Fruit fly (Drosophila melanogaster) whole organism, embryonic: Measurements from ENCODE around the gene CG3513.

Source experiments
- Adf1 ChIP-seq: fragments of 200-800 bp; sonication (Bioruptor generic); IDR thresholded peaks from 2 replicates; pipeline ENCODE4 v1.3.6; 2022; ENCODE audit warnings: missing biosample characterization, missing genetic modification characterization
- Atf-2 ChIP-seq: fragments of 200-800 bp; sonication (Bioruptor generic); optimal IDR thresholded peaks from 2 replicates; lab custom pipeline; 2016; ENCODE audit warnings: missing biosample characterization, missing genetic modification characterization
- Blimp-1 ChIP-seq: fragments of 200-800 bp; sonication (Bioruptor generic); optimal IDR thresholded peaks from 3 replicates; lab custom pipeline; 2018; ENCODE audit warnings: missing biosample characterization, missing genetic modification characterization, mild to moderate bottlenecking, moderate library complexity, missing genetic modification reagents
- CG10267 ChIP-seq: fragments of 200-800 bp; sonication (Bioruptor generic); optimal IDR thresholded peaks from 2 replicates; lab custom pipeline; 2018; ENCODE audit warnings: missing biosample characterization, mild to moderate bottlenecking, missing genetic modification characterization, moderate library complexity
- CG11398 ChIP-seq: fragments of 200-800 bp; sonication (Bioruptor generic); optimal IDR thresholded peaks from 2 replicates; lab custom pipeline; 2016; ENCODE audit warnings: missing biosample characterization, missing genetic modification characterization
- CG11560 ChIP-seq: fragments of 200-800 bp; sonication (Bioruptor generic); IDR thresholded peaks from 3 replicates; pipeline ENCODE4 v1.3.6; 2022; ENCODE audit warnings: missing biosample characterization, missing genetic modification characterization
- CG11695 ChIP-seq: fragments of 200-800 bp; sonication (Bioruptor generic); IDR thresholded peaks from 3 replicates; pipeline ENCODE4 v1.3.6; 2022; ENCODE audit warnings: missing biosample characterization, missing genetic modification characterization
- CG12219 ChIP-seq: fragments of 200-800 bp; sonication (Bioruptor generic); optimal IDR thresholded peaks from 3 replicates; lab custom pipeline; 2018; ENCODE audit warnings: missing biosample characterization, mild to moderate bottlenecking, missing genetic modification characterization
- CG12299 ChIP-seq: fragments of 200-800 bp; sonication (Bioruptor generic); optimal IDR thresholded peaks from 2 replicates; lab custom pipeline; 2018; ENCODE audit warnings: missing biosample characterization, mild to moderate bottlenecking, missing genetic modification characterization
- CG13296 ChIP-seq: fragments of 200-800 bp; sonication (Bioruptor generic); optimal IDR thresholded peaks from 3 replicates; lab custom pipeline; 2018; ENCODE audit warnings: missing biosample characterization, mild to moderate bottlenecking, missing genetic modification characterization
- CG13775 ChIP-seq: fragments of 200-800 bp; sonication (Bioruptor generic); optimal IDR thresholded peaks from 3 replicates; lab custom pipeline; 2017; ENCODE audit warnings: missing biosample characterization, mild to moderate bottlenecking, missing genetic modification characterization
- CG14667 ChIP-seq: fragments of 200-800 bp; sonication (Bioruptor generic); IDR thresholded peaks from 2 replicates; pipeline ENCODE4 v1.3.6; 2022; ENCODE audit warnings: missing biosample characterization, missing genetic modification characterization
- CG17612 ChIP-seq: fragments of 200-800 bp; sonication (Bioruptor generic); IDR thresholded peaks from 2 replicates; pipeline ENCODE4 v1.3.6; 2022; ENCODE audit warnings: missing biosample characterization, missing genetic modification characterization
- CG18011 ChIP-seq: fragments of 200-800 bp; sonication (Bioruptor generic); optimal IDR thresholded peaks from 2 replicates; lab custom pipeline; 2017; ENCODE audit warnings: missing biosample characterization, missing genetic modification characterization, mild to moderate bottlenecking, moderate library complexity, missing genotype
- CG2889 ChIP-seq: fragments of 200-800 bp; sonication (Bioruptor generic); IDR thresholded peaks from 3 replicates; pipeline ENCODE4 v1.3.6; 2022; ENCODE audit warnings: missing biosample characterization, missing genetic modification characterization
- CG32532 ChIP-seq: fragments of 200-800 bp; sonication (Bioruptor generic); IDR thresholded peaks from 2 replicates; pipeline ENCODE4 v1.3.6; 2022; ENCODE audit warnings: missing biosample characterization, missing genetic modification characterization
- CG34224 ChIP-seq: fragments of 200-800 bp; sonication (Bioruptor generic); IDR thresholded peaks from 3 replicates; pipeline ENCODE4 v1.3.6; 2022; ENCODE audit warnings: missing biosample characterization, missing genetic modification characterization; ENCODE audit not compliant: partially characterized antibody
- CG4282 ChIP-seq: fragments of 200-800 bp; sonication (Bioruptor generic); optimal IDR thresholded peaks from 2 replicates; lab custom pipeline; 2016; ENCODE audit warnings: missing biosample characterization, missing genetic modification characterization
- CG4328 ChIP-seq: fragments of 200-800 bp; sonication (Bioruptor generic); optimal IDR thresholded peaks from 3 replicates; lab custom pipeline; 2017; ENCODE audit warnings: missing biosample characterization, missing genetic modification reagents, missing genetic modification characterization
- CG6791 ChIP-seq: fragments of 200-800 bp; sonication (Bioruptor generic); IDR thresholded peaks from 3 replicates; pipeline ENCODE4 v1.3.6; 2022; ENCODE audit warnings: missing biosample characterization, missing genetic modification characterization; ENCODE audit not compliant: partially characterized antibody
- CG7357 ChIP-seq: fragments of 200-800 bp; sonication (Bioruptor generic); IDR thresholded peaks from 3 replicates; pipeline ENCODE4 v1.3.6; 2022; ENCODE audit warnings: missing biosample characterization, missing genetic modification characterization
- CG8388 ChIP-seq: fragments of 200-800 bp; sonication (Bioruptor generic); optimal IDR thresholded peaks from 2 replicates; lab custom pipeline; 2019; ENCODE audit warnings: missing biosample characterization, mild to moderate bottlenecking, missing genetic modification characterization, moderate library complexity
- CG8478 ChIP-seq: fragments of >200 bp; optimal IDR thresholded peaks from 2 replicates; lab custom pipeline; 2018
- CG8924 ChIP-seq: fragments of 200-800 bp; optimal IDR thresholded peaks from 3 replicates; lab custom pipeline; 2019; ENCODE audit warnings: missing biosample characterization, mild to moderate bottlenecking, missing genetic modification characterization, moderate library complexity
- CkIIα-i1 ChIP-seq: fragments of 200-800 bp; sonication (Bioruptor generic); IDR thresholded peaks from 2 replicates; pipeline ENCODE4 v1.3.6; 2022; ENCODE audit warnings: missing biosample characterization, missing genetic modification characterization
- Dfd ChIP-seq, 2 experiments: fragments of >200 bp; optimal IDR thresholded peaks; 2 replicates each; lab custom pipeline; 2017; ENCODE audit warnings: missing biosample characterization in 2 of 2, missing genetic modification characterization in 2 of 2
- Dip3 ChIP-seq: fragments of 200-800 bp; sonication (Bioruptor generic); optimal IDR thresholded peaks from 3 replicates; lab custom pipeline; 2016; ENCODE audit warnings: missing biosample characterization, missing genetic modification characterization
- Gsc ChIP-seq: fragments of 200-800 bp; sonication (Bioruptor generic); IDR thresholded peaks from 2 replicates; pipeline ENCODE4 v1.3.6; 2022; ENCODE audit warnings: missing biosample characterization, missing genetic modification characterization
- Kr ChIP-seq: fragments of 200-800 bp; sonication (Bioruptor generic); optimal IDR thresholded peaks from 2 replicates; lab custom pipeline; 2017; ENCODE audit warnings: missing biosample characterization, mild to moderate bottlenecking, missing genetic modification characterization
- Oli ChIP-seq: fragments of 200-800 bp; sonication (Bioruptor generic); optimal IDR thresholded peaks from 2 replicates; lab custom pipeline; 2018; ENCODE audit warnings: missing biosample characterization, mild to moderate bottlenecking, missing genetic modification characterization, moderate library complexity
- Optix ChIP-seq: fragments of 200-800 bp; sonication (Bioruptor generic); IDR thresholded peaks from 3 replicates; pipeline ENCODE4 v1.3.6; 2022; ENCODE audit warnings: missing biosample characterization, missing genetic modification characterization
- Sox100B ChIP-seq: fragments of 200-800 bp; sonication (Bioruptor generic); optimal IDR thresholded peaks from 3 replicates; lab custom pipeline; 2018; ENCODE audit warnings: missing biosample characterization, mild to moderate bottlenecking, missing genetic modification characterization
- Spps ChIP-seq: fragments of 200-800 bp; sonication (Bioruptor generic); optimal IDR thresholded peaks from 2 replicates; lab custom pipeline; 2018; ENCODE audit warnings: missing biosample characterization, mild to moderate bottlenecking, missing genetic modification characterization
- aop ChIP-seq: fragments of 200-800 bp; sonication (Bioruptor generic); IDR thresholded peaks from 2 replicates; pipeline ENCODE4 v1.3.6; 2022; ENCODE audit warnings: missing biosample characterization, missing genetic modification characterization
- az2 ChIP-seq: fragments of 200-800 bp; sonication (Bioruptor generic); optimal IDR thresholded peaks from 3 replicates; lab custom pipeline; 2016; ENCODE audit warnings: missing biosample characterization, missing genetic modification characterization
- br ChIP-seq: fragments of >200 bp; optimal IDR thresholded peaks from 2 replicates; lab custom pipeline; 2017
- en ChIP-seq: fragments of 200-800 bp; sonication (Bioruptor generic); optimal IDR thresholded peaks from 2 replicates; lab custom pipeline; 2016; ENCODE audit warnings: missing biosample characterization, missing genetic modification characterization
- eyg ChIP-seq: fragments of 200-800 bp; sonication (Bioruptor generic); optimal IDR thresholded peaks from 3 replicates; lab custom pipeline; 2016; ENCODE audit warnings: missing biosample characterization, missing genetic modification characterization
- fd64A ChIP-seq: fragments of 200-800 bp; sonication (Bioruptor generic); optimal IDR thresholded peaks from 3 replicates; lab custom pipeline; 2018; ENCODE audit warnings: missing biosample characterization, mild to moderate bottlenecking, missing genetic modification characterization
- gcm ChIP-seq: fragments of 200-800 bp; sonication (Bioruptor generic); optimal IDR thresholded peaks from 2 replicates; lab custom pipeline; 2019; ENCODE audit warnings: missing biosample characterization, mild to moderate bottlenecking, missing genetic modification characterization, moderate library complexity
- grau ChIP-seq: fragments of 200-800 bp; optimal IDR thresholded peaks from 3 replicates; lab custom pipeline; 2019; ENCODE audit warnings: missing biosample characterization, mild to moderate bottlenecking, missing genetic modification characterization, moderate library complexity
- lbe ChIP-seq: fragments of 200-800 bp; sonication (Bioruptor generic); optimal IDR thresholded peaks from 2 replicates; lab custom pipeline; 2016; ENCODE audit warnings: missing biosample characterization, mild to moderate bottlenecking, missing genetic modification characterization
- pum ChIP-seq: fragments of 200-800 bp; sonication (Bioruptor generic); optimal IDR thresholded peaks from 2 replicates; lab custom pipeline; 2016; ENCODE audit warnings: missing biosample characterization, missing genetic modification characterization
- ranshi ChIP-seq: fragments of 200-800 bp; sonication (Bioruptor generic); IDR thresholded peaks from 2 replicates; pipeline ENCODE4 v1.3.6; 2022; ENCODE audit warnings: missing biosample characterization, missing genetic modification characterization
- repo ChIP-seq: fragments of 200-800 bp; sonication (Bioruptor generic); optimal IDR thresholded peaks from 2 replicates; lab custom pipeline; 2016; ENCODE audit warnings: missing biosample characterization, missing genetic modification characterization
- row ChIP-seq: fragments of 200-800 bp; sonication (Bioruptor generic); IDR thresholded peaks from 3 replicates; pipeline ENCODE4 v1.3.6; 2022; ENCODE audit warnings: missing biosample characterization, missing genetic modification characterization
- tna ChIP-seq: fragments of 200-800 bp; sonication (Bioruptor generic); IDR thresholded peaks from 2 replicates; pipeline ENCODE4 v1.3.6; 2022; ENCODE audit warnings: missing biosample characterization, missing genetic modification characterization; ENCODE audit not compliant: partially characterized antibody
- trh ChIP-seq: fragments of 200-800 bp; sonication (Bioruptor generic); optimal IDR thresholded peaks from 2 replicates; lab custom pipeline; 2016; ENCODE audit warnings: missing biosample characterization, missing genetic modification characterization
- tup ChIP-seq: fragments of 200-800 bp; sonication (Bioruptor generic); optimal IDR thresholded peaks from 2 replicates; lab custom pipeline; 2016; ENCODE audit warnings: missing biosample characterization, mild to moderate bottlenecking, missing genetic modification characterization, moderate library complexity
- unpg ChIP-seq: fragments of 200-800 bp; sonication (Bioruptor generic); optimal IDR thresholded peaks from 3 replicates; lab custom pipeline; 2018; ENCODE audit warnings: missing biosample characterization, mild to moderate bottlenecking, missing genetic modification characterization, moderate library complexity
- vfl ChIP-seq: fragments of 200-800 bp; sonication (Bioruptor generic); optimal IDR thresholded peaks from 2 replicates; lab custom pipeline; 2016; ENCODE audit warnings: missing biosample characterization, missing genetic modification characterization
- yki ChIP-seq: fragments of >200 bp; optimal IDR thresholded peaks from 3 replicates; lab custom pipeline; 2018
- z ChIP-seq: fragments of 200-800 bp; sonication (Bioruptor generic); IDR thresholded peaks from 3 replicates; pipeline ENCODE4 v1.3.6; 2022; ENCODE audit warnings: missing biosample characterization, missing genetic modification characterization

Gene CG3513

dm6 chr2L:3655698-3656105, 37.3 kb downstream of the CG3513 start (continued):
- TF ChIP-seq Dip3 (GFP tag; lab: Kevin White, UChicago) (peak; percentile 97), fd64A (GFP tag; lab: Kevin White, UChicago) (peak; percentile 98), en (GFP tag; lab: Kevin White, UChicago) (peak; percentile 97), Atf-2 (GFP tag; lab: Kevin White, UChicago) (peak; percentile 97), Optix (GFP tag; lab: Robert Waterston, UW) (peak; percentile 97), gcm (peak; percentile 99), CG8388 (GFP tag; lab: Kevin White, UChicago) (peak; percentile 99), vfl (peak; percentile 95), CG13775 (GFP tag; lab: Kevin White, UChicago) (peak; percentile 98), az2 (peak; percentile 98), lbe (GFP tag; lab: Kevin White, UChicago) (peak; percentile 98), CG11560 (tag; lab: Robert Waterston, UW) (peak; percentile 88), CG11695 (GFP tag; lab: Robert Waterston, UW) (peak; percentile 99), tna (GFP tag; lab: Robert Waterston, UW) (no peak), ranshi (GFP tag; lab: Robert Waterston, UW) (peak; percentile 98), br (lab: Kevin White, UChicago) (no peak), CG11398 (GFP tag; lab: Kevin White, UChicago) (peak; percentile 97), grau (tag; lab: Kevin White, UChicago) (peak; percentile 100), pum (GFP tag; lab: Kevin White, UChicago) (peak; percentile 98), tup (GFP tag; lab: Kevin White, UChicago) (peak; percentile 91), CkIIα-i1 (peak; percentile 86), CG2889 (peak; percentile 95), CG4328 (GFP tag; lab: Kevin White, UChicago) (peak; percentile 98), CG10267 (tag; lab: Kevin White, UChicago) (peak; percentile 96), Gsc (GFP tag; lab: Robert Waterston, UW) (peak; percentile 89; the same call in 1 of the 2 replicates), CG32532 (peak; percentile 99), row (GFP tag; lab: Robert Waterston, UW) (peak; percentile 99), repo (peak; percentile 97), unpg (GFP tag; lab: Kevin White, UChicago) (peak; percentile 99), CG8478 (no peak), eyg (GFP tag; lab: Kevin White, UChicago) (peak; percentile 97), CG13296 (GFP tag; lab: Kevin White, UChicago) (peak; percentile 98), Kr (peak; percentile 80), CG12219 (peak; percentile 99), CG18011 (GFP tag; lab: Kevin White, UChicago) (peak; percentile 90), z (GFP tag; lab: Robert Waterston, UW) (peak; percentile 65), Oli (tag; lab: Kevin White, UChicago) (peak; percentile 99), CG4282 (GFP tag; lab: Kevin White, UChicago) (peak; percentile 95), trh (GFP tag; lab: Kevin White, UChicago) (peak; percentile 87), CG17612 (GFP tag; lab: Robert Waterston, UW) (peak; percentile 93), Sox100B (GFP tag; lab: Kevin White, UChicago) (peak; percentile 98), CG7357 (peak; percentile 92), CG12299 (tag; lab: Kevin White, UChicago) (peak; percentile 98), Adf1 (GFP tag; lab: Robert Waterston, UW) (peak; percentile 87), CG6791 (GFP tag; lab: Robert Waterston, UW) (no peak), Blimp-1 (GFP tag; lab: Kevin White, UChicago) (peak; percentile 97), CG8924 (tag; lab: Kevin White, UChicago) (peak; percentile 99), Spps (tag; lab: Kevin White, UChicago) (peak; percentile 97), CG14667 (GFP tag; lab: Robert Waterston, UW) (peak; percentile 97), aop (GFP tag; lab: Robert Waterston, UW) (peak; percentile 87), CG34224 (GFP tag; lab: Robert Waterston, UW) (no peak), yki (lab: Kevin White, UChicago) (peak; percentile 30), Dfd (GFP tag; optimal IDR thresholded peaks at IDR 0.05; lab: Kevin White, UChicago) (no peak)
